Fruit fly (Drosophila melanogaster): ENCODE results near the gene CG14262.

dm6 chr3R:27281811-27282131, 16.5 kb upstream of the CG14262 start:
- TF ChIP-seq fkh (GFP tag; optimal IDR thresholded peaks at IDR 0.05) (no peak), CG11762 (GFP tag; optimal IDR thresholded peaks at IDR 0.05; ENCODE audit: insufficient read depth) (no peak), CG8119 (GFP tag; IDR thresholded peaks at IDR 0.05) (no peak), Sox102F (GFP tag; optimal IDR thresholded peaks at IDR 0.05) (no peak), CG6808 (GFP tag; optimal IDR thresholded peaks at IDR 0.05) (no peak), CG34406 (GFP tag; optimal IDR thresholded peaks at IDR 0.05) (no peak), salr (GFP tag; optimal IDR thresholded peaks at IDR 0.05) (no peak), CG10669 (GFP tag; optimal IDR thresholded peaks at IDR 0.05) (no peak), Sox15 (GFP tag; optimal IDR thresholded peaks at IDR 0.05) (no peak)

Measured in whole organism, prepupa.